Fruit fly (Drosophila melanogaster): ENCODE data around the gene Acat2.

DNA sequence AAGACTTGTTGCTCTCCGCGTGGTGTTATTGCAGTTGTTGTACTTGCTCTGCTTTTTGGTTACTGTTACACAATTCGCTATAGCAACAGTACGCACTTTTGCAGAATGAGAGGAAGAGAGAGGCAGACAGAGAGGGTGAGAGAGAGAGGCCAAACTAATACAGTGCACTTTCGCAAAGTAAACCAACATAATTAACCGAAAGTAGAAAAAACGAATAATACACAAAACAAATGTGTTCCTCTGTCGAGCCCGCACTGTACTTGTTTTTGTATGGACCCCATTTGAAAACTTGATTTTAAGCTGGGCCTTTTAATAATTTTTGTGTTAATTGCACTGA, 32.7 kb downstream of the Acat2 start:
- TF ChIP-seq Myc (optimal IDR thresholded peaks at IDR 0.05), result no peak
- no peak for TF ChIP-seq psq (optimal IDR thresholded peaks at IDR 0.05)
- TF ChIP-seq h (optimal IDR thresholded peaks at IDR 0.05), result no peak
- TF ChIP-seq insv (optimal IDR thresholded peaks at IDR 0.05), result no peak
- no peak for TF ChIP-seq Sin3A (optimal IDR thresholded peaks at IDR 0.05)
- TF ChIP-seq ttk (optimal IDR thresholded peaks at IDR 0.05), result no peak
